Fruit fly (Drosophila melanogaster) whole organism, embryonic: ENCODE measurements around the gene hkb.
A peak's percentile ranks its signal among the peaks of the same experiment; 100 is the strongest.

Experiments used
- Bdp1 ChIP-seq: fragments of 200-800 bp; sonication (Bioruptor generic); optimal IDR thresholded peaks from 3 replicates; lab custom pipeline; 2016; ENCODE audit warnings: missing biosample characterization, missing genetic modification characterization
- Blimp-1 ChIP-seq: fragments of 200-800 bp; sonication (Bioruptor generic); optimal IDR thresholded peaks from 3 replicates; lab custom pipeline; 2018; ENCODE audit warnings: missing biosample characterization, missing genetic modification characterization, mild to moderate bottlenecking, moderate library complexity, missing genetic modification reagents
- CG10565 ChIP-seq: fragments of 200-800 bp; sonication (Bioruptor generic); optimal IDR thresholded peaks from 3 replicates; lab custom pipeline; 2016; ENCODE audit warnings: missing biosample characterization, mild to moderate bottlenecking, missing genetic modification characterization
- CG11247 ChIP-seq: fragments of 200-800 bp; sonication (Bioruptor generic); IDR thresholded peaks from 2 replicates; pipeline ENCODE4 v1.3.6; 2022; ENCODE audit warnings: missing biosample characterization, missing genetic modification characterization
- CG12219 ChIP-seq: fragments of 200-800 bp; sonication (Bioruptor generic); optimal IDR thresholded peaks from 3 replicates; lab custom pipeline; 2018; ENCODE audit warnings: missing biosample characterization, mild to moderate bottlenecking, missing genetic modification characterization
- CG13296 ChIP-seq: fragments of 200-800 bp; sonication (Bioruptor generic); optimal IDR thresholded peaks from 3 replicates; lab custom pipeline; 2018; ENCODE audit warnings: missing biosample characterization, mild to moderate bottlenecking, missing genetic modification characterization
- CG14965 ChIP-seq: fragments of 200-800 bp; sonication (Bioruptor generic); optimal IDR thresholded peaks from 2 replicates; lab custom pipeline; 2016; ENCODE audit warnings: missing biosample characterization, missing genetic modification characterization, borderline replicate concordance
- CG15479 ChIP-seq: fragments of 200-800 bp; sonication (Bioruptor generic); optimal IDR thresholded peaks from 3 replicates; lab custom pipeline; 2019; ENCODE audit warnings: missing biosample characterization, mild to moderate bottlenecking, missing genetic modification characterization, moderate library complexity
- CG17328 ChIP-seq: fragments of 200-800 bp; sonication (Bioruptor generic); IDR thresholded peaks from 2 replicates; pipeline ENCODE4 v1.3.6; 2022; ENCODE audit warnings: missing biosample characterization, missing genetic modification characterization
- CG17912 ChIP-seq: fragments of 200-800 bp; sonication (Bioruptor generic); optimal IDR thresholded peaks from 2 replicates; lab custom pipeline; 2018; ENCODE audit warnings: missing biosample characterization, mild to moderate bottlenecking, missing genetic modification characterization
- CG18011 ChIP-seq: fragments of 200-800 bp; sonication (Bioruptor generic); optimal IDR thresholded peaks from 2 replicates; lab custom pipeline; 2017; ENCODE audit warnings: missing biosample characterization, missing genetic modification characterization, mild to moderate bottlenecking, moderate library complexity, missing genotype
- CG18262 ChIP-seq: fragments of 200-800 bp; optimal IDR thresholded peaks from 3 replicates; lab custom pipeline; 2019; ENCODE audit warnings: missing biosample characterization, mild to moderate bottlenecking, missing genetic modification characterization, moderate library complexity
- CG31441 ChIP-seq: fragments of 200-800 bp; sonication (Bioruptor generic); IDR thresholded peaks from 2 replicates; pipeline ENCODE4 v1.3.6; 2022; ENCODE audit warnings: missing biosample characterization, missing genetic modification characterization
- CG3163 ChIP-seq: fragments of 200-800 bp; sonication (Bioruptor generic); optimal IDR thresholded peaks from 3 replicates; lab custom pipeline; 2016; ENCODE audit warnings: missing biosample characterization, missing genetic modification characterization
- CG32772 ChIP-seq: fragments of 200-800 bp; sonication (Bioruptor generic); IDR thresholded peaks from 2 replicates; pipeline ENCODE4 v1.3.6; 2022; ENCODE audit warnings: missing biosample characterization, missing genetic modification characterization
- CG4617 ChIP-seq: fragments of 200-800 bp; sonication (Bioruptor generic); optimal IDR thresholded peaks from 3 replicates; lab custom pipeline; 2016; ENCODE audit warnings: missing biosample characterization, missing genetic modification characterization, borderline replicate concordance
- CG5180 ChIP-seq: fragments of 200-800 bp; sonication (Bioruptor generic); optimal IDR thresholded peaks from 3 replicates; lab custom pipeline; 2017; ENCODE audit warnings: missing biosample characterization, missing genetic modification characterization, mild to moderate bottlenecking, moderate library complexity, missing genetic modification reagents
- CG8478 ChIP-seq: fragments of >200 bp; optimal IDR thresholded peaks from 2 replicates; lab custom pipeline; 2018
- CG8765 ChIP-seq: fragments of 200-800 bp; sonication (Bioruptor generic); IDR thresholded peaks from 2 replicates; pipeline ENCODE4 v1.3.6; 2022; ENCODE audit warnings: missing biosample characterization, missing genetic modification characterization
- CG9876 ChIP-seq: fragments of 200-800 bp; sonication (Bioruptor generic); optimal IDR thresholded peaks from 2 replicates; lab custom pipeline; 2016; ENCODE audit warnings: missing biosample characterization, missing genetic modification characterization
- Deaf1 ChIP-seq: fragments of 200-800 bp; optimal IDR thresholded peaks from 3 replicates; lab custom pipeline; 2019; ENCODE audit warnings: missing biosample characterization, mild to moderate bottlenecking, missing genetic modification characterization, moderate library complexity
- Dek ChIP-seq: fragments of 200-800 bp; sonication (Bioruptor generic); optimal IDR thresholded peaks from 3 replicates; lab custom pipeline; 2019; ENCODE audit warnings: missing biosample characterization, mild to moderate bottlenecking, missing genetic modification characterization, moderate library complexity
- Fer2 ChIP-seq: fragments of 200-800 bp; sonication (Bioruptor generic); optimal IDR thresholded peaks from 2 replicates; lab custom pipeline; 2018; ENCODE audit warnings: missing biosample characterization, mild to moderate bottlenecking, missing genetic modification characterization, moderate library complexity
- MTF-1 ChIP-seq: fragments of 200-800 bp; sonication (Bioruptor generic); optimal IDR thresholded peaks from 2 replicates; lab custom pipeline; 2018; ENCODE audit warnings: missing biosample characterization, mild to moderate bottlenecking, missing genetic modification characterization, borderline replicate concordance
- Mes4 ChIP-seq: fragments of 200-800 bp; sonication (Bioruptor generic); optimal IDR thresholded peaks from 2 replicates; lab custom pipeline; 2016; ENCODE audit warnings: missing biosample characterization, missing genetic modification characterization
- NfI ChIP-seq: fragments of 200-800 bp; sonication (Bioruptor generic); optimal IDR thresholded peaks from 3 replicates; lab custom pipeline; 2018; ENCODE audit warnings: missing biosample characterization, mild to moderate bottlenecking, missing genetic modification characterization, moderate library complexity
- Scr ChIP-seq: fragments of 200-800 bp; sonication (Bioruptor generic); IDR thresholded peaks from 2 replicates; pipeline ENCODE4 v1.3.6; 2022; ENCODE audit warnings: missing biosample characterization, missing genetic modification characterization; ENCODE audit not compliant: partially characterized antibody
- Trl ChIP-seq, 3 experiments: fragments of >200 bp in 2 of 3; fragments of 200-800 bp in 1 of 3; sonication (Bioruptor generic) in 1 of 3; optimal IDR thresholded peaks; 2 replicates in 1 of 3; 3 replicates in 2 of 3; lab custom pipeline; 2016 to 2017; ENCODE audit warnings: missing biosample characterization in 1 of 3, missing genetic modification characterization in 1 of 3
- bcd ChIP-seq: fragments of 200-800 bp; sonication (Bioruptor generic); optimal IDR thresholded peaks from 2 replicates; lab custom pipeline; 2017; ENCODE audit warnings: missing biosample characterization, mild to moderate bottlenecking, missing genetic modification characterization
- bigmax ChIP-seq: fragments of 200-800 bp; sonication (Bioruptor generic); optimal IDR thresholded peaks from 2 replicates; lab custom pipeline; 2018; ENCODE audit warnings: missing biosample characterization, mild to moderate bottlenecking, missing genetic modification characterization
- cas ChIP-seq: fragments of 200-800 bp; sonication (Bioruptor generic); IDR thresholded peaks from 2 replicates; pipeline ENCODE4 v1.3.6; 2022; ENCODE audit warnings: missing biosample characterization, missing genetic modification characterization
- chm ChIP-seq: fragments of 200-800 bp; sonication (Bioruptor generic); IDR thresholded peaks from 2 replicates; pipeline ENCODE4 v1.3.6; 2022; ENCODE audit warnings: missing biosample characterization, missing genetic modification characterization
- corto ChIP-seq: fragments of 200-800 bp; sonication (Bioruptor generic); optimal IDR thresholded peaks from 2 replicates; lab custom pipeline; 2016; ENCODE audit warnings: missing biosample characterization, mild to moderate bottlenecking, missing genetic modification characterization, moderate library complexity
- cwo ChIP-seq: fragments of 200-800 bp; sonication (Bioruptor generic); optimal IDR thresholded peaks from 3 replicates; lab custom pipeline; 2017; ENCODE audit warnings: missing biosample characterization, missing genetic modification characterization, mild to moderate bottlenecking, moderate library complexity, missing genetic modification reagents
- fu2 ChIP-seq: fragments of 200-800 bp; sonication (Bioruptor generic); optimal IDR thresholded peaks from 2 replicates; lab custom pipeline; 2016; ENCODE audit warnings: missing biosample characterization, missing genetic modification characterization
- gcm ChIP-seq: fragments of 200-800 bp; sonication (Bioruptor generic); optimal IDR thresholded peaks from 2 replicates; lab custom pipeline; 2019; ENCODE audit warnings: missing biosample characterization, mild to moderate bottlenecking, missing genetic modification characterization, moderate library complexity
- gem ChIP-seq: fragments of 200-800 bp; sonication (Bioruptor generic); optimal IDR thresholded peaks from 2 replicates; lab custom pipeline; 2019; ENCODE audit warnings: missing biosample characterization, mild to moderate bottlenecking, missing genetic modification characterization, moderate library complexity
- jigr1 ChIP-seq: fragments of 200-800 bp; sonication (Bioruptor generic); IDR thresholded peaks from 3 replicates; pipeline ENCODE4 v1.3.6; 2022; ENCODE audit warnings: missing biosample characterization, missing genetic modification characterization
- lov ChIP-seq, 2 experiments: fragments of 200-800 bp in 1 of 2; fragments of >200 bp in 1 of 2; sonication (Bioruptor generic) in 1 of 2; IDR thresholded peaks in 1 of 2; optimal IDR thresholded peaks in 1 of 2; 2 replicates in 1 of 2; 3 replicates in 1 of 2; pipeline versions ENCODE4 v1.3.6 to Lab custom; 2017 to 2022; ENCODE audit warnings: missing biosample characterization in 1 of 2, missing genetic modification characterization in 1 of 2
- ro ChIP-seq: fragments of 200-800 bp; sonication (Bioruptor generic); IDR thresholded peaks from 2 replicates; pipeline ENCODE4 v1.3.6; 2022; ENCODE audit warnings: missing biosample characterization, missing genetic modification characterization
- sc ChIP-seq, 3 experiments: fragments of >200 bp in 2 of 3; fragments of 200-800 bp in 1 of 3; sonication (Bioruptor generic) in 1 of 3; optimal IDR thresholded peaks; 2 replicates in 2 of 3; 3 replicates in 1 of 3; lab custom pipeline; 2017; ENCODE audit warnings: mild to moderate bottlenecking in 1 of 3, missing biosample characterization in 1 of 3, missing genetic modification characterization in 1 of 3, missing genetic modification reagents in 1 of 3
- slbo ChIP-seq: fragments of 200-800 bp; sonication (Bioruptor generic); IDR thresholded peaks from 2 replicates; pipeline ENCODE4 v1.3.6; 2022; ENCODE audit warnings: missing biosample characterization, missing genetic modification characterization
- sqz ChIP-seq: fragments of 200-800 bp; sonication (Bioruptor generic); optimal IDR thresholded peaks from 3 replicates; lab custom pipeline; 2018; ENCODE audit warnings: missing biosample characterization, mild to moderate bottlenecking, missing genetic modification characterization
- sr ChIP-seq: fragments of 200-800 bp; sonication (Bioruptor generic); IDR thresholded peaks from 3 replicates; pipeline ENCODE4 v1.3.6; 2022; ENCODE audit warnings: missing biosample characterization, missing genetic modification characterization
- tna ChIP-seq: fragments of 200-800 bp; sonication (Bioruptor generic); IDR thresholded peaks from 2 replicates; pipeline ENCODE4 v1.3.6; 2022; ENCODE audit warnings: missing biosample characterization, missing genetic modification characterization; ENCODE audit not compliant: partially characterized antibody
- vvl ChIP-seq: fragments of 200-800 bp; sonication (Bioruptor generic); IDR thresholded peaks from 2 replicates; pipeline ENCODE4 v1.3.6; 2022; ENCODE audit warnings: missing biosample characterization, missing genetic modification characterization
- yki ChIP-seq: fragments of >200 bp; optimal IDR thresholded peaks from 3 replicates; lab custom pipeline; 2018
- zf30C ChIP-seq: fragments of 200-800 bp; sonication (Bioruptor generic); optimal IDR thresholded peaks from 3 replicates; lab custom pipeline; 2018; ENCODE audit warnings: missing biosample characterization, mild to moderate bottlenecking, missing genetic modification characterization

The hkb gene

dm6 chr3R:4311067-4311723 is 35.3 kb downstream of the hkb start, which contains the start of gene Suv3 (continued):
- TF ChIP-seq cas (GFP tag; lab: Robert Waterston, UW), result no peak
- no peak for TF ChIP-seq Fer2
- TF ChIP-seq CG13296, result peak; percentile 13
- TF ChIP-seq sr (GFP tag; lab: Robert Waterston, UW), result no peak
- no peak for TF ChIP-seq CG18011
- TF ChIP-seq Scr (GFP tag; lab: Robert Waterston, UW), result no peak
- no peak for TF ChIP-seq gcm (GFP tag; lab: Kevin White, UChicago)
- TF ChIP-seq CG17328 (GFP tag; lab: Robert Waterston, UW), result peak; percentile 15; the same call in 1 of the 2 replicates
- no peak for TF ChIP-seq Bdp1
- TF ChIP-seq ro, result no peak
- TF ChIP-seq Trl (optimal IDR thresholded peaks at IDR 0.05; lab: Kevin White, UChicago), result no peak
- no peak for TF ChIP-seq Trl (GFP tag; optimal IDR thresholded peaks at IDR 0.05; lab: Kevin White, UChicago)
- TF ChIP-seq cwo (GFP tag; lab: Kevin White, UChicago), result no peak
- TF ChIP-seq slbo (GFP tag; lab: Robert Waterston, UW), result peak; percentile 62; the same call in 1 of the 2 replicates
- peak; percentile 16 for TF ChIP-seq CG4617
- no peak for TF ChIP-seq CG3163
- TF ChIP-seq CG14965, result no peak
- TF ChIP-seq CG10565 (GFP tag; lab: Kevin White, UChicago), result no peak
- no peak for TF ChIP-seq CG5180 (GFP tag; lab: Kevin White, UChicago)
- no peak for TF ChIP-seq CG8765
- no peak for TF ChIP-seq CG32772 (GFP tag; lab: Robert Waterston, UW)
- TF ChIP-seq jigr1 (GFP tag; lab: Robert Waterston, UW), result no peak
- TF ChIP-seq vvl (GFP tag; lab: Robert Waterston, UW), result no peak
- no peak for TF ChIP-seq sc (optimal IDR thresholded peaks at IDR 0.05; lab: Kevin White, UChicago)
- no peak for TF ChIP-seq sc (GFP tag; optimal IDR thresholded peaks at IDR 0.05; lab: Kevin White, UChicago)
- no peak for TF ChIP-seq CG8478 (lab: Kevin White, UChicago)
- TF ChIP-seq CG31441 (GFP tag; lab: Robert Waterston, UW), result peak; percentile 62; the same call in 1 of the 2 replicates
- no peak for TF ChIP-seq CG12219 (GFP tag; lab: Kevin White, UChicago)
- no peak for TF ChIP-seq corto
- TF ChIP-seq lov (optimal IDR thresholded peaks at IDR 0.05; lab: Kevin White, UChicago), result no peak
- TF ChIP-seq lov (GFP tag; IDR thresholded peaks at IDR 0.05; lab: Robert Waterston, UW), result no peak
- peak; percentile 20 for TF ChIP-seq NfI (GFP tag; lab: Kevin White, UChicago)
- TF ChIP-seq Dek, result peak; percentile 2
- no peak for TF ChIP-seq CG9876 (GFP tag; lab: Kevin White, UChicago)
- peak; percentile 30 for TF ChIP-seq bcd
- TF ChIP-seq Blimp-1, result no peak
- TF ChIP-seq CG18262 (tag; lab: Kevin White, UChicago), result peak; percentile 70
- no peak for TF ChIP-seq MTF-1 (GFP tag; lab: Kevin White, UChicago)
- TF ChIP-seq gem, result peak; percentile 69
- no peak for TF ChIP-seq Mes4 (GFP tag; lab: Kevin White, UChicago)
- TF ChIP-seq bigmax (GFP tag; lab: Kevin White, UChicago), result no peak
- no peak for TF ChIP-seq CG15479 (GFP tag; lab: Kevin White, UChicago)
- no peak for TF ChIP-seq sqz (GFP tag; lab: Kevin White, UChicago)
- TF ChIP-seq chm (GFP tag; lab: Robert Waterston, UW), result no peak
- no peak for TF ChIP-seq yki (lab: Kevin White, UChicago)
- no peak for TF ChIP-seq tna (GFP tag; lab: Robert Waterston, UW)
- TF ChIP-seq Deaf1 (tag; lab: Kevin White, UChicago), result no peak
- no peak for TF ChIP-seq CG17912 (GFP tag; lab: Kevin White, UChicago)
- no peak for TF ChIP-seq zf30C (GFP tag; lab: Kevin White, UChicago)
- peak; percentile 32; the same call in 1 of the 2 replicates for TF ChIP-seq CG11247 (GFP tag; lab: Robert Waterston, UW)
- no peak for TF ChIP-seq fu2 (GFP tag; lab: Kevin White, UChicago)
